Fruit fly (Drosophila melanogaster) whole organism, embryonic: ENCODE results near the gene CG6766.
A peak's percentile ranks its signal among the peaks of the same experiment; 100 is the strongest.

Experiments used
- Asciz ChIP-seq: fragments of 200-800 bp; sonication (Bioruptor generic); optimal IDR thresholded peaks from 2 replicates; lab custom pipeline; 2017; ENCODE audit warnings: missing biosample characterization, mild to moderate bottlenecking, missing genetic modification characterization, missing genetic modification reagents
- B-H2 ChIP-seq: fragments of 200-800 bp; sonication (Bioruptor generic); optimal IDR thresholded peaks from 2 replicates; lab custom pipeline; 2018; ENCODE audit warnings: missing biosample characterization, mild to moderate bottlenecking, missing genetic modification characterization
- CG12219 ChIP-seq: fragments of 200-800 bp; sonication (Bioruptor generic); optimal IDR thresholded peaks from 3 replicates; lab custom pipeline; 2018; ENCODE audit warnings: missing biosample characterization, mild to moderate bottlenecking, missing genetic modification characterization
- CG13894 ChIP-seq: fragments of 200-800 bp; sonication (Bioruptor generic); optimal IDR thresholded peaks from 3 replicates; lab custom pipeline; 2018; ENCODE audit warnings: missing biosample characterization, mild to moderate bottlenecking, missing genetic modification characterization, moderate library complexity
- CG17328 ChIP-seq: fragments of 200-800 bp; sonication (Bioruptor generic); IDR thresholded peaks from 2 replicates; pipeline ENCODE4 v1.3.6; 2022; ENCODE audit warnings: missing biosample characterization, missing genetic modification characterization
- CG17802 ChIP-seq: fragments of 200-800 bp; sonication (Bioruptor generic); optimal IDR thresholded peaks from 2 replicates; lab custom pipeline; 2018; ENCODE audit warnings: missing biosample characterization, mild to moderate bottlenecking, missing genetic modification characterization, moderate library complexity
- CG18599 ChIP-seq: fragments of 200-800 bp; sonication (Bioruptor generic); optimal IDR thresholded peaks from 3 replicates; lab custom pipeline; 2017; ENCODE audit warnings: missing biosample characterization, missing genetic modification characterization, mild to moderate bottlenecking, moderate library complexity, missing genetic modification reagents
- CG3065 ChIP-seq: fragments of 200-800 bp; sonication (Bioruptor generic); optimal IDR thresholded peaks from 2 replicates; lab custom pipeline; 2016; ENCODE audit warnings: missing biosample characterization, missing genetic modification characterization
- CG3407 ChIP-seq: fragments of 200-800 bp; sonication (Bioruptor generic); optimal IDR thresholded peaks from 2 replicates; lab custom pipeline; 2018; ENCODE audit warnings: missing biosample characterization, mild to moderate bottlenecking, missing genetic modification characterization
- CG34376 ChIP-seq: fragments of 200-800 bp; sonication (Bioruptor generic); optimal IDR thresholded peaks from 2 replicates; lab custom pipeline; 2018; ENCODE audit warnings: missing biosample characterization, mild to moderate bottlenecking, missing genetic modification characterization
- CG8359 ChIP-seq: fragments of 200-800 bp; sonication (Bioruptor generic); optimal IDR thresholded peaks from 2 replicates; lab custom pipeline; 2017; ENCODE audit warnings: missing biosample characterization, mild to moderate bottlenecking, missing genetic modification characterization, borderline replicate concordance
- CG9797 ChIP-seq: fragments of 200-800 bp; sonication (Bioruptor generic); optimal IDR thresholded peaks from 3 replicates; lab custom pipeline; 2018; ENCODE audit warnings: missing biosample characterization, mild to moderate bottlenecking, missing genetic modification characterization
- CTCF ChIP-seq: fragments of 200-800 bp; sonication (Bioruptor generic); optimal IDR thresholded peaks from 2 replicates; lab custom pipeline; 2017; ENCODE audit warnings: missing biosample characterization, mild to moderate bottlenecking, missing genetic modification characterization, moderate library complexity
- CoRest ChIP-seq: fragments of 200-800 bp; sonication (Bioruptor generic); optimal IDR thresholded peaks from 3 replicates; lab custom pipeline; 2018; ENCODE audit warnings: missing biosample characterization, mild to moderate bottlenecking, missing genetic modification characterization, moderate library complexity
- H2.0 ChIP-seq: fragments of 200-800 bp; sonication (Bioruptor generic); IDR thresholded peaks from 2 replicates; pipeline ENCODE4 v1.3.6; 2022; ENCODE audit warnings: missing biosample characterization, missing genetic modification characterization
- HLH4C ChIP-seq: fragments of 200-800 bp; sonication (Bioruptor generic); IDR thresholded peaks from 3 replicates; pipeline ENCODE4 v1.3.6; 2022; ENCODE audit warnings: missing biosample characterization, missing genetic modification characterization; ENCODE audit not compliant: partially characterized antibody
- Hey ChIP-seq: fragments of 200-800 bp; sonication (Bioruptor generic); optimal IDR thresholded peaks from 3 replicates; lab custom pipeline; 2018; ENCODE audit warnings: missing biosample characterization, mild to moderate bottlenecking, missing genetic modification characterization
- Med ChIP-seq: fragments of 200-800 bp; sonication (Bioruptor generic); peaks from one replicate; lab custom pipeline; 2016; ENCODE audit warnings: missing biosample characterization, missing genetic modification characterization, mild to moderate bottlenecking, inconsistent platforms, moderate library complexity
- Vsx1 ChIP-seq: fragments of 200-800 bp; sonication (Bioruptor generic); optimal IDR thresholded peaks from 2 replicates; lab custom pipeline; 2017; ENCODE audit warnings: missing biosample characterization, mild to moderate bottlenecking, missing genetic modification characterization, missing genetic modification reagents
- ab ChIP-seq: fragments of 200-800 bp; sonication (Bioruptor generic); optimal IDR thresholded peaks from 2 replicates; lab custom pipeline; 2016; ENCODE audit warnings: missing biosample characterization, missing genetic modification characterization
- chinmo ChIP-seq: fragments of 200-800 bp; sonication (Bioruptor generic); IDR thresholded peaks from 4 replicates; pipeline ENCODE4 v1.3.6; 2022; ENCODE audit warnings: missing biosample characterization, missing genetic modification characterization; ENCODE audit not compliant: partially characterized antibody
- corto ChIP-seq: fragments of 200-800 bp; sonication (Bioruptor generic); optimal IDR thresholded peaks from 2 replicates; lab custom pipeline; 2016; ENCODE audit warnings: missing biosample characterization, mild to moderate bottlenecking, missing genetic modification characterization, moderate library complexity
- croc ChIP-seq: fragments of 200-800 bp; sonication (Bioruptor generic); conservative IDR thresholded peaks from 3 replicates; pipeline ENCODE4 v1.3.6; 2022; ENCODE audit warnings: missing biosample characterization, missing genetic modification characterization
- exex ChIP-seq: fragments of 200-800 bp; sonication (Bioruptor generic); optimal IDR thresholded peaks from 4 replicates; lab custom pipeline; 2018; ENCODE audit warnings: missing biosample characterization, mild to moderate bottlenecking, missing genetic modification characterization, moderate library complexity
- grau ChIP-seq: fragments of 200-800 bp; optimal IDR thresholded peaks from 3 replicates; lab custom pipeline; 2019; ENCODE audit warnings: missing biosample characterization, mild to moderate bottlenecking, missing genetic modification characterization, moderate library complexity
- grn ChIP-seq: fragments of 200-800 bp; sonication (Bioruptor generic); optimal IDR thresholded peaks from 3 replicates; lab custom pipeline; 2017; ENCODE audit warnings: missing biosample characterization, missing genetic modification characterization
- gsb ChIP-seq: fragments of 200-800 bp; sonication (Bioruptor generic); IDR thresholded peaks from 2 replicates; pipeline ENCODE4 v1.3.6; 2022; ENCODE audit warnings: missing biosample characterization, missing genetic modification characterization
- jigr1 ChIP-seq: fragments of 200-800 bp; sonication (Bioruptor generic); IDR thresholded peaks from 3 replicates; pipeline ENCODE4 v1.3.6; 2022; ENCODE audit warnings: missing biosample characterization, missing genetic modification characterization
- ken ChIP-seq: fragments of 200-800 bp; sonication (Bioruptor generic); IDR thresholded peaks from 3 replicates; pipeline ENCODE4 v1.3.6; 2022; ENCODE audit warnings: missing biosample characterization, missing genetic modification characterization
- nau ChIP-seq: fragments of 200-800 bp; sonication (Bioruptor generic); optimal IDR thresholded peaks from 3 replicates; lab custom pipeline; 2017; ENCODE audit warnings: missing biosample characterization, mild to moderate bottlenecking, missing genetic modification characterization, missing genetic modification reagents
- p53 ChIP-seq: fragments of 200-800 bp; sonication (Bioruptor generic); optimal IDR thresholded peaks from 2 replicates; lab custom pipeline; 2016; ENCODE audit warnings: missing biosample characterization, missing genetic modification characterization
- pum ChIP-seq: fragments of 200-800 bp; sonication (Bioruptor generic); optimal IDR thresholded peaks from 2 replicates; lab custom pipeline; 2016; ENCODE audit warnings: missing biosample characterization, missing genetic modification characterization
- sd ChIP-seq: fragments of 200-800 bp; sonication (Bioruptor generic); optimal IDR thresholded peaks from 3 replicates; lab custom pipeline; 2018; ENCODE audit warnings: missing biosample characterization, mild to moderate bottlenecking, missing genetic modification characterization, moderate library complexity
- sens ChIP-seq: fragments of 200-800 bp; sonication (Bioruptor generic); peaks from one replicate; lab custom pipeline; 2016; ENCODE audit warnings: missing biosample characterization, missing genetic modification characterization
- ssp ChIP-seq: fragments of 200-800 bp; sonication (Bioruptor generic); IDR thresholded peaks from 2 replicates; pipeline ENCODE4 v1.3.6; 2022; ENCODE audit warnings: missing biosample characterization, missing genetic modification characterization
- sug ChIP-seq: fragments of 200-800 bp; optimal IDR thresholded peaks from 2 replicates; lab custom pipeline; 2019; ENCODE audit warnings: missing biosample characterization, mild to moderate bottlenecking, missing genetic modification characterization, moderate library complexity
- toy ChIP-seq: fragments of 200-800 bp; sonication (Bioruptor generic); IDR thresholded peaks from 2 replicates; pipeline ENCODE4 v1.3.6; 2022; ENCODE audit warnings: missing biosample characterization, missing genetic modification characterization
- trem ChIP-seq: fragments of 200-800 bp; optimal IDR thresholded peaks from 3 replicates; lab custom pipeline; 2019; ENCODE audit warnings: missing biosample characterization, mild to moderate bottlenecking, missing genetic modification characterization, moderate library complexity

CG6766 gene

DNA sequence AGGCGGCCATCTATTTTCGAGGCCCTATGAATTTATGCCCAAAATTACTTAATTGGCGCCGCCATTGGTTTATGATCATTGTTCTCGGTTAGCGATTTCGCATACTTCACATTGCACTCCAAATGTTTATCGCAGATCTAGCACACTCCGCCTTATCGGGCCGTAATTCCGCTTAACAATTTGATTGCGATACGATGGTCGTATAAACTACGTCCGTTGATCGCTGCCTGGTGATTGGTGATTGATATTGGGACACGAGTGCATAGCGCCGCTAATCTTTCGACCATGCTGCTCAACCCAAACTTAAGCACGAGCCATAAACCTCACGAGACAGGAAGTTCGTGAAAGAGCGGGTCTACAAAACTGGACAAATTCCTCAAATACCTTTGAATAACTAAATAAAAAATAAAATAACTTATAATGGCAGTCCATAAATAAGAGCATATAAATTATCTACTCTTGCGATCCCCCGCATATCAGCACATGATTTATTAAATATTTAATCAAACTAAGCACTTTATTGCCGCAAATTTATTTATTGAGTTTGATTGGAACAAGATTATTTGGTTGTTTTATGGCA is 9.8 kb downstream of the CG6766 start (continued):
- TF ChIP-seq CG3065 = no peak
- TF ChIP-seq CG8359 (GFP tag; lab: Kevin White, UChicago) = no peak
- no peak for TF ChIP-seq gsb (GFP tag; lab: Robert Waterston, UW)
- TF ChIP-seq H2.0 (GFP tag; lab: Robert Waterston, UW) = no peak
- no peak for TF ChIP-seq toy (GFP tag; lab: Robert Waterston, UW)
- no peak for TF ChIP-seq trem
- no peak for TF ChIP-seq ab (GFP tag; lab: Kevin White, UChicago)
- no peak for TF ChIP-seq HLH4C (GFP tag; lab: Robert Waterston, UW)
- no peak for TF ChIP-seq pum (GFP tag; lab: Kevin White, UChicago)
- peak; percentile 10 for TF ChIP-seq B-H2 (GFP tag; lab: Kevin White, UChicago)
- no peak for TF ChIP-seq ssp (GFP tag; lab: Robert Waterston, UW)
- TF ChIP-seq Asciz (GFP tag; lab: Kevin White, UChicago) = no peak
- TF ChIP-seq CTCF (GFP tag; lab: Kevin White, UChicago) = no peak
- no peak for TF ChIP-seq CoRest (tag; lab: Kevin White, UChicago)
- TF ChIP-seq CG3407 (GFP tag; lab: Kevin White, UChicago) = no peak
- TF ChIP-seq Med (GFP tag; lab: Kevin White, UChicago) = peak; percentile 12
- TF ChIP-seq p53 (GFP tag; lab: Kevin White, UChicago) = no peak
- TF ChIP-seq CG17802 (tag; lab: Kevin White, UChicago) = no peak
- TF ChIP-seq CG18599 (GFP tag; lab: Kevin White, UChicago) = peak; percentile 4
- TF ChIP-seq croc (GFP tag; lab: Robert Waterston, UW) = no peak

DNA sequence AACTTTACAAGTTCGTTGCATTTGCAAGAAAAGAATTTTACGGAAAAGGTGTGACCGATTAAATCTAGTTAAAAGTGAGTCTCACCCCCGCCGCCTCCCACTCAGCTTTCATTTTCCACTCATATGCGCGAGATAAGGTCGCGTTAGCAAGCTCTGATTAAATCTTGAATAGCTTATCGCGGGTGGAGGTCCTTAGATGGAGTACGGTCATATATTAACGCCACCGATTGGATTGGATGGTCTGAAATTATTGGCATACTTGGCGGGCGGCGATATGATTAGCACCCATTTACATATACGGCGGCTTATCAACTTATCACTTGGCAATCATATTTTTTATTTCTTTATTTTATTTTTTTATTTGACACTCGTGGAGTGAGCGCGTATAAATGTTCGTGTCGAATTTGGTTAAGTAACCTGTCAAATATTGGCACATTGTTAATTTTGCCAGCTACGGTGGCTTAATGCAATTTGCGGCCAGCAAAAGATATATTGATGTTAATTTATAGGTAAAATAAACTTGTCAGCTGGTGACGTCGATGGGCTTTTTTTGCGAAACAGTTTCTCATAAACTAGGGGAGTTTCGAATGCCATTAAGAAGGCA is 10.8 kb downstream of the CG6766 start:
- TF ChIP-seq grn (GFP tag; lab: Kevin White, UChicago) (peak; percentile 69), sug (tag; lab: Kevin White, UChicago) (peak; percentile 82), ken (GFP tag; lab: Robert Waterston, UW) (no peak), chinmo (GFP tag; lab: Robert Waterston, UW) (0 out of 4 replicates have a peak, but pooled peaks have one; percentile 55), jigr1 (GFP tag; lab: Robert Waterston, UW) (no peak), exex (tag; lab: Kevin White, UChicago) (peak; percentile 93), CG34376 (peak; percentile 69), Hey (tag; lab: Kevin White, UChicago) (peak; percentile 7), nau (GFP tag; lab: Kevin White, UChicago) (no peak), Med (GFP tag; lab: Kevin White, UChicago) (peak; percentile 45), corto (GFP tag; lab: Kevin White, UChicago) (no peak), grau (tag; lab: Kevin White, UChicago) (peak; percentile 2), CG9797 (GFP tag; lab: Kevin White, UChicago) (no peak), CG12219 (no peak), sens (GFP tag; lab: Kevin White, UChicago) (peak; percentile 33), CG13894 (tag; lab: Kevin White, UChicago) (no peak), Vsx1 (GFP tag; lab: Kevin White, UChicago) (peak; percentile 25), sd (tag; lab: Kevin White, UChicago) (peak; percentile 88), CG17328 (GFP tag; lab: Robert Waterston, UW) (no peak)
